Fruit fly (Drosophila melanogaster) whole organism, embryonic: Measurements from ENCODE around the gene CG14427.

Experiments
- Atf3 ChIP-seq: fragments of 200-800 bp; sonication (Bioruptor generic); optimal IDR thresholded peaks from 3 replicates; lab custom pipeline; 2016; ENCODE audit warnings: missing biosample characterization, missing genetic modification characterization
- Bgb ChIP-seq: fragments of 200-800 bp; sonication (Bioruptor generic); IDR thresholded peaks from 2 replicates; pipeline ENCODE4 v1.3.6; 2022; ENCODE audit warnings: missing biosample characterization, missing genetic modification characterization; ENCODE audit not compliant: partially characterized antibody
- CG10209 ChIP-seq: fragments of 200-800 bp; sonication (Bioruptor generic); optimal IDR thresholded peaks from 3 replicates; lab custom pipeline; 2017; ENCODE audit warnings: missing biosample characterization, mild to moderate bottlenecking, missing genetic modification characterization, missing genetic modification reagents
- CG10431 ChIP-seq: fragments of 200-800 bp; sonication (Bioruptor generic); optimal IDR thresholded peaks from 3 replicates; lab custom pipeline; 2018; ENCODE audit warnings: missing biosample characterization, mild to moderate bottlenecking, missing genetic modification characterization
- CG10543 ChIP-seq: fragments of 200-800 bp; sonication (Bioruptor generic); optimal IDR thresholded peaks from 3 replicates; lab custom pipeline; 2017; ENCODE audit warnings: missing biosample characterization, mild to moderate bottlenecking, missing genetic modification characterization, moderate library complexity
- CG10654 ChIP-seq: fragments of 200-800 bp; sonication (Bioruptor generic); optimal IDR thresholded peaks from 2 replicates; lab custom pipeline; 2016; ENCODE audit warnings: missing biosample characterization, missing genetic modification characterization
- CG10959 ChIP-seq: fragments of 200-800 bp; sonication (Bioruptor generic); IDR thresholded peaks from 2 replicates; pipeline ENCODE4 v1.3.6; 2022; ENCODE audit warnings: missing biosample characterization, missing genetic modification characterization
- CG11504 ChIP-seq: fragments of 200-800 bp; sonication (Bioruptor generic); optimal IDR thresholded peaks from 3 replicates; lab custom pipeline; 2019; ENCODE audit warnings: missing biosample characterization, mild to moderate bottlenecking, missing genetic modification characterization, moderate library complexity
- CG14667 ChIP-seq: fragments of 200-800 bp; sonication (Bioruptor generic); IDR thresholded peaks from 2 replicates; pipeline ENCODE4 v1.3.6; 2022; ENCODE audit warnings: missing biosample characterization, missing genetic modification characterization
- CG16813 ChIP-seq: fragments of 200-800 bp; sonication (Bioruptor generic); IDR thresholded peaks from 3 replicates; pipeline ENCODE4 v1.3.6; 2022; ENCODE audit warnings: missing biosample characterization, missing genetic modification characterization; ENCODE audit not compliant: partially characterized antibody
- CG1792 ChIP-seq: fragments of 200-800 bp; sonication (Bioruptor generic); optimal IDR thresholded peaks from 2 replicates; lab custom pipeline; 2016; ENCODE audit warnings: missing biosample characterization, missing genetic modification characterization
- CG1832 ChIP-seq: fragments of 200-800 bp; sonication (Bioruptor generic); optimal IDR thresholded peaks from 2 replicates; lab custom pipeline; 2017; ENCODE audit warnings: missing biosample characterization, mild to moderate bottlenecking, missing genetic modification characterization, inconsistent platforms
- CG2129 ChIP-seq: fragments of 200-800 bp; sonication (Bioruptor generic); IDR thresholded peaks from 2 replicates; pipeline ENCODE4 v1.3.6; 2022; ENCODE audit warnings: missing biosample characterization, missing genetic modification characterization; ENCODE audit not compliant: partially characterized antibody
- CG2889 ChIP-seq: fragments of 200-800 bp; sonication (Bioruptor generic); IDR thresholded peaks from 3 replicates; pipeline ENCODE4 v1.3.6; 2022; ENCODE audit warnings: missing biosample characterization, missing genetic modification characterization
- CG31224 ChIP-seq: fragments of 200-800 bp; sonication (Bioruptor generic); IDR thresholded peaks from 2 replicates; pipeline ENCODE4 v1.3.6; 2022; ENCODE audit warnings: missing biosample characterization, missing genetic modification characterization
- CG3995 ChIP-seq: fragments of 200-800 bp; sonication (Bioruptor generic); optimal IDR thresholded peaks from 3 replicates; lab custom pipeline; 2016; ENCODE audit warnings: missing biosample characterization, missing genetic modification characterization
- CG5953 ChIP-seq: fragments of 200-800 bp; sonication (Bioruptor generic); IDR thresholded peaks from 2 replicates; pipeline ENCODE4 v1.3.6; 2022; ENCODE audit warnings: missing biosample characterization, missing genetic modification characterization
- CG6272 ChIP-seq: fragments of 200-800 bp; sonication (Bioruptor generic); IDR thresholded peaks from 2 replicates; pipeline ENCODE4 v1.3.6; 2022; ENCODE audit warnings: missing biosample characterization, missing genetic modification characterization
- CG6689 ChIP-seq: fragments of 200-800 bp; sonication (Bioruptor generic); IDR thresholded peaks from 2 replicates; pipeline ENCODE4 v1.3.6; 2022; ENCODE audit warnings: missing biosample characterization, missing genetic modification characterization
- CG6765 ChIP-seq: fragments of 200-800 bp; sonication (Bioruptor generic); optimal IDR thresholded peaks from 3 replicates; lab custom pipeline; 2017; ENCODE audit warnings: missing biosample characterization, mild to moderate bottlenecking, missing genetic modification characterization
- CG8281 ChIP-seq: fragments of 200-800 bp; sonication (Bioruptor generic); optimal IDR thresholded peaks from 2 replicates; lab custom pipeline; 2018; ENCODE audit warnings: missing biosample characterization, mild to moderate bottlenecking, missing genetic modification characterization, moderate library complexity
- CG9797 ChIP-seq: fragments of 200-800 bp; sonication (Bioruptor generic); optimal IDR thresholded peaks from 3 replicates; lab custom pipeline; 2018; ENCODE audit warnings: missing biosample characterization, mild to moderate bottlenecking, missing genetic modification characterization
- Dref ChIP-seq: fragments of 200-800 bp; sonication (Bioruptor generic); IDR thresholded peaks from 2 replicates; pipeline ENCODE4 v1.3.6; 2022; ENCODE audit warnings: missing biosample characterization, missing genetic modification characterization
- Gsc ChIP-seq: fragments of 200-800 bp; sonication (Bioruptor generic); IDR thresholded peaks from 2 replicates; pipeline ENCODE4 v1.3.6; 2022; ENCODE audit warnings: missing biosample characterization, missing genetic modification characterization
- H2.0 ChIP-seq: fragments of 200-800 bp; sonication (Bioruptor generic); IDR thresholded peaks from 2 replicates; pipeline ENCODE4 v1.3.6; 2022; ENCODE audit warnings: missing biosample characterization, missing genetic modification characterization
- Med ChIP-seq: fragments of 200-800 bp; sonication (Bioruptor generic); peaks from one replicate; lab custom pipeline; 2016; ENCODE audit warnings: missing biosample characterization, missing genetic modification characterization, mild to moderate bottlenecking, inconsistent platforms, moderate library complexity
- NfI ChIP-seq: fragments of 200-800 bp; sonication (Bioruptor generic); optimal IDR thresholded peaks from 3 replicates; lab custom pipeline; 2018; ENCODE audit warnings: missing biosample characterization, mild to moderate bottlenecking, missing genetic modification characterization, moderate library complexity
- Poxn ChIP-seq: fragments of 200-800 bp; sonication (Bioruptor generic); IDR thresholded peaks from 2 replicates; pipeline ENCODE4 v1.3.6; 2022; ENCODE audit warnings: missing biosample characterization, missing genetic modification characterization
- Rfx ChIP-seq: fragments of 200-800 bp; sonication (Bioruptor generic); IDR thresholded peaks from 2 replicates; pipeline ENCODE4 v1.3.6; 2022; ENCODE audit warnings: missing biosample characterization, missing genetic modification characterization
- amos ChIP-seq: fragments of 200-800 bp; sonication (Bioruptor generic); IDR thresholded peaks from 2 replicates; pipeline ENCODE4 v1.3.6; 2022; ENCODE audit warnings: missing biosample characterization, missing genetic modification characterization; ENCODE audit not compliant: partially characterized antibody
- bsh ChIP-seq, 2 experiments: fragments of 200-800 bp; sonication (Bioruptor generic); optimal IDR thresholded peaks; 2 replicates each; lab custom pipeline; 2017 to 2018; ENCODE audit warnings: mild to moderate bottlenecking in 2 of 2, missing biosample characterization in 2 of 2, missing genetic modification characterization in 2 of 2, moderate library complexity in 1 of 2
- disco-r ChIP-seq: fragments of 200-800 bp; sonication (Bioruptor generic); optimal IDR thresholded peaks from 2 replicates; lab custom pipeline; 2016; ENCODE audit warnings: missing biosample characterization, missing genetic modification characterization
- eve ChIP-seq, 2 experiments: fragments of >200 bp; optimal IDR thresholded peaks; 2 replicates each; lab custom pipeline; 2017; ENCODE audit warnings: missing biosample characterization in 2 of 2, missing genetic modification characterization in 2 of 2
- fd3F ChIP-seq: fragments of 200-800 bp; sonication (Bioruptor generic); optimal IDR thresholded peaks from 2 replicates; lab custom pipeline; 2018; ENCODE audit warnings: missing biosample characterization, mild to moderate bottlenecking, missing genetic modification characterization, moderate library complexity
- fd64A ChIP-seq: fragments of 200-800 bp; sonication (Bioruptor generic); optimal IDR thresholded peaks from 3 replicates; lab custom pipeline; 2018; ENCODE audit warnings: missing biosample characterization, mild to moderate bottlenecking, missing genetic modification characterization
- ftz-f1 ChIP-seq: fragments of 200-800 bp; sonication (Bioruptor generic); optimal IDR thresholded peaks from 2 replicates; lab custom pipeline; 2016; ENCODE audit warnings: missing biosample characterization, missing genetic modification characterization
- fu2 ChIP-seq: fragments of 200-800 bp; sonication (Bioruptor generic); optimal IDR thresholded peaks from 2 replicates; lab custom pipeline; 2016; ENCODE audit warnings: missing biosample characterization, missing genetic modification characterization
- gsb ChIP-seq: fragments of 200-800 bp; sonication (Bioruptor generic); IDR thresholded peaks from 2 replicates; pipeline ENCODE4 v1.3.6; 2022; ENCODE audit warnings: missing biosample characterization, missing genetic modification characterization
- knrl ChIP-seq: fragments of 200-800 bp; sonication (Bioruptor generic); IDR thresholded peaks from 3 replicates; pipeline ENCODE4 v1.3.6; 2022; ENCODE audit warnings: missing biosample characterization, missing genetic modification characterization; ENCODE audit not compliant: partially characterized antibody
- lab ChIP-seq: fragments of 200-800 bp; sonication (Bioruptor generic); optimal IDR thresholded peaks from 3 replicates; lab custom pipeline; 2017; ENCODE audit warnings: missing biosample characterization, missing genetic modification characterization, mild to moderate bottlenecking, moderate library complexity, missing genetic modification reagents
- lbe ChIP-seq: fragments of 200-800 bp; sonication (Bioruptor generic); optimal IDR thresholded peaks from 2 replicates; lab custom pipeline; 2016; ENCODE audit warnings: missing biosample characterization, mild to moderate bottlenecking, missing genetic modification characterization
- lilli ChIP-seq: fragments of 200-800 bp; sonication (Bioruptor generic); optimal IDR thresholded peaks from 3 replicates; lab custom pipeline; 2016; ENCODE audit warnings: missing biosample characterization, missing genetic modification characterization
- mld ChIP-seq: fragments of 200-800 bp; sonication (Bioruptor generic); IDR thresholded peaks from 3 replicates; pipeline ENCODE4 v1.3.6; 2022; ENCODE audit warnings: missing biosample characterization, missing genetic modification characterization; ENCODE audit not compliant: partially characterized antibody
- nmo ChIP-seq: fragments of 200-800 bp; sonication (Bioruptor generic); optimal IDR thresholded peaks from 2 replicates; lab custom pipeline; 2018; ENCODE audit warnings: missing biosample characterization, mild to moderate bottlenecking, missing genetic modification characterization, moderate library complexity
- pzg ChIP-seq: fragments of 200-800 bp; sonication (Bioruptor generic); optimal IDR thresholded peaks from 3 replicates; lab custom pipeline; 2018; ENCODE audit warnings: missing biosample characterization, mild to moderate bottlenecking, missing genetic modification characterization, moderate library complexity
- row ChIP-seq: fragments of 200-800 bp; sonication (Bioruptor generic); IDR thresholded peaks from 3 replicates; pipeline ENCODE4 v1.3.6; 2022; ENCODE audit warnings: missing biosample characterization, missing genetic modification characterization
- run ChIP-seq: fragments of 200-800 bp; sonication (Bioruptor generic); optimal IDR thresholded peaks from 3 replicates; lab custom pipeline; 2018; ENCODE audit warnings: missing biosample characterization, mild to moderate bottlenecking, missing genetic modification characterization
- sim ChIP-seq: fragments of 200-800 bp; sonication (Bioruptor generic); IDR thresholded peaks from 2 replicates; pipeline ENCODE4 v1.3.6; 2022; ENCODE audit warnings: missing biosample characterization, missing genetic modification characterization
- sr ChIP-seq: fragments of 200-800 bp; sonication (Bioruptor generic); IDR thresholded peaks from 3 replicates; pipeline ENCODE4 v1.3.6; 2022; ENCODE audit warnings: missing biosample characterization, missing genetic modification characterization
- sug ChIP-seq: fragments of 200-800 bp; optimal IDR thresholded peaks from 2 replicates; lab custom pipeline; 2019; ENCODE audit warnings: missing biosample characterization, mild to moderate bottlenecking, missing genetic modification characterization, moderate library complexity
- ttk ChIP-seq: fragments of 200-800 bp; sonication (Bioruptor generic); IDR thresholded peaks from 2 replicates; pipeline ENCODE4 v2.1.2; 2022; ENCODE audit warnings: missing biosample characterization, missing genetic modification characterization

CG14427 gene

dm6 chrX:6998492-6998852 is 41.9 kb upstream of the CG14427 start, which contains the start of gene Inx2 (continued):
- TF ChIP-seq Bgb (GFP tag; lab: Robert Waterston, UW), result peak; percentile 63; the same call in 1 of the 2 replicates
- peak; percentile 58 for TF ChIP-seq lab
- 0 out of 3 replicates have a peak, but pooled peaks have one; percentile 41 for TF ChIP-seq knrl (GFP tag; lab: Robert Waterston, UW)
- TF ChIP-seq lilli, result peak; percentile 47
- TF ChIP-seq fd3F (GFP tag; lab: Kevin White, UChicago), result no peak
- TF ChIP-seq CG16813 (GFP tag; lab: Robert Waterston, UW), result no peak
- peak; percentile 82 for TF ChIP-seq CG10543
- TF ChIP-seq fu2 (GFP tag; lab: Kevin White, UChicago), result no peak
- no peak for TF ChIP-seq CG6765 (GFP tag; lab: Kevin White, UChicago)
- TF ChIP-seq eve (GFP tag; optimal IDR thresholded peaks at IDR 0.05; lab: Kevin White, UChicago), result no peak
- no peak for TF ChIP-seq CG2889 (GFP tag; lab: Robert Waterston, UW)
- TF ChIP-seq ftz-f1, result peak; percentile 61
- peak; percentile 88 for TF ChIP-seq sug (tag; lab: Kevin White, UChicago)
- TF ChIP-seq Dref (GFP tag; lab: Robert Waterston, UW), result no peak
- no peak for TF ChIP-seq CG8281 (tag; lab: Kevin White, UChicago)
- no peak for TF ChIP-seq sim
- TF ChIP-seq CG10431 (GFP tag; lab: Kevin White, UChicago), result peak; percentile 28
- no peak for TF ChIP-seq mld (GFP tag; lab: Robert Waterston, UW)
- TF ChIP-seq row (GFP tag; lab: Robert Waterston, UW), result peak; percentile 22; the same call in 1 of the 3 replicates
- no peak for TF ChIP-seq H2.0 (GFP tag; lab: Robert Waterston, UW)
- no peak for TF ChIP-seq NfI
- no peak for TF ChIP-seq CG10959
- peak; percentile 63; the same call in 2 of the 3 replicates for TF ChIP-seq sr
- TF ChIP-seq CG3995, result no peak
- no peak for TF ChIP-seq Poxn (GFP tag; lab: Robert Waterston, UW)
- TF ChIP-seq amos (GFP tag; lab: Robert Waterston, UW), result no peak; the same call in 1 of the 2 replicates
- TF ChIP-seq Med (GFP tag; lab: Kevin White, UChicago), result peak; percentile 91
- no peak for TF ChIP-seq CG1792
- TF ChIP-seq Gsc, result no peak
- TF ChIP-seq run (tag; lab: Kevin White, UChicago), result no peak
- TF ChIP-seq CG2129 (GFP tag; lab: Robert Waterston, UW), result no peak
- TF ChIP-seq pzg (GFP tag; lab: Kevin White, UChicago), result no peak
- no peak for TF ChIP-seq CG10654 (GFP tag; lab: Kevin White, UChicago)
- TF ChIP-seq bsh (GFP tag; optimal IDR thresholded peaks at IDR 0.05; lab: Kevin White, UChicago), result peak in 1 of 2 experiments; percentile 21
- TF ChIP-seq Rfx (GFP tag; lab: Robert Waterston, UW), result peak; percentile 43; the same call in 1 of the 2 replicates
- no peak for TF ChIP-seq fd64A (GFP tag; lab: Kevin White, UChicago)
- no peak for TF ChIP-seq gsb (GFP tag; lab: Robert Waterston, UW)
- peak; percentile 39 for TF ChIP-seq lbe (GFP tag; lab: Kevin White, UChicago)
- TF ChIP-seq CG5953 (GFP tag; lab: Robert Waterston, UW), result no peak; the same call in 1 of the 2 replicates
- no peak for TF ChIP-seq CG6689 (GFP tag; lab: Robert Waterston, UW)
- TF ChIP-seq CG11504, result peak; percentile 2
- 0 out of 2 replicates have a peak, but pooled peaks have one; percentile 19 for TF ChIP-seq ttk
- no peak for TF ChIP-seq nmo (GFP tag; lab: Kevin White, UChicago)
- TF ChIP-seq CG6272 (GFP tag; lab: Robert Waterston, UW), result no peak
- no peak for TF ChIP-seq CG31224 (GFP tag; lab: Robert Waterston, UW)
- no peak for TF ChIP-seq disco-r (GFP tag; lab: Kevin White, UChicago)
- TF ChIP-seq CG9797 (GFP tag; lab: Kevin White, UChicago), result no peak
- no peak for TF ChIP-seq CG1832 (GFP tag; lab: Kevin White, UChicago)
- no peak for TF ChIP-seq CG14667 (GFP tag; lab: Robert Waterston, UW)
- TF ChIP-seq Atf3 (GFP tag; lab: Kevin White, UChicago), result no peak
- peak; percentile 43 for TF ChIP-seq CG10209
